Fruit fly (Drosophila melanogaster) whole organism, pupa: Measurements from ENCODE around the gene Paris.

Experiments
- CG10348 ChIP-seq: fragments of 200-800 bp; sonication (Bioruptor generic); IDR thresholded peaks from 2 replicates; pipeline ENCODE4 v1.3.6; 2022; ENCODE audit warnings: missing biosample characterization, missing genetic modification characterization
- CG12605 ChIP-seq: fragments of 200-800 bp; sonication (Bioruptor generic); IDR thresholded peaks from 2 replicates; pipeline ENCODE4 v1.3.6; 2022; ENCODE audit warnings: missing biosample characterization, missing genetic modification characterization
- CG13204 ChIP-seq: fragments of 200-800 bp; sonication (Bioruptor generic); optimal IDR thresholded peaks from 2 replicates; lab custom pipeline; 2018; ENCODE audit warnings: missing biosample characterization, mild to moderate bottlenecking, missing genetic modification characterization, moderate library complexity
- CG14655 ChIP-seq: fragments of 200-800 bp; sonication (Bioruptor generic); optimal IDR thresholded peaks from 3 replicates; lab custom pipeline; 2017; ENCODE audit warnings: mild to moderate bottlenecking, missing biosample characterization, missing genetic modification reagents, missing genetic modification characterization
- CG15710 ChIP-seq: fragments of 200-800 bp; sonication (Bioruptor generic); optimal IDR thresholded peaks from 2 replicates; lab custom pipeline; 2018; ENCODE audit warnings: missing biosample characterization, mild to moderate bottlenecking, missing genetic modification characterization, moderate library complexity
- CG17806 ChIP-seq: fragments of 200-800 bp; sonication (Bioruptor generic); optimal IDR thresholded peaks from 2 replicates; lab custom pipeline; 2018; ENCODE audit warnings: missing biosample characterization, mild to moderate bottlenecking, missing genetic modification characterization, moderate library complexity
- CG32121 ChIP-seq: fragments of 200-800 bp; sonication (Bioruptor generic); IDR thresholded peaks from 2 replicates; pipeline ENCODE4 v1.3.6; 2022; ENCODE audit warnings: missing biosample characterization, missing genetic modification characterization
- CG34367 ChIP-seq: fragments of 200-800 bp; sonication (Bioruptor generic); optimal IDR thresholded peaks from 2 replicates; lab custom pipeline; 2018; ENCODE audit warnings: missing biosample characterization, mild to moderate bottlenecking, missing genetic modification characterization
- CG4496 ChIP-seq: fragments of 200-800 bp; sonication (Bioruptor generic); IDR thresholded peaks from 3 replicates; pipeline ENCODE4 v1.3.6; 2022; ENCODE audit warnings: missing biosample characterization, missing genetic modification characterization
- CG8159 ChIP-seq: fragments of 200-800 bp; sonication (Bioruptor generic); optimal IDR thresholded peaks from 3 replicates; lab custom pipeline; 2018; ENCODE audit warnings: missing biosample characterization, mild to moderate bottlenecking, missing genetic modification characterization, moderate library complexity
- CG8301 ChIP-seq: fragments of 200-800 bp; sonication (Bioruptor generic); optimal IDR thresholded peaks from 2 replicates; lab custom pipeline; 2018; ENCODE audit warnings: missing biosample characterization, mild to moderate bottlenecking, missing genetic modification characterization
- CG9948 ChIP-seq: fragments of 200-800 bp; sonication (Bioruptor generic); optimal IDR thresholded peaks from 2 replicates; lab custom pipeline; 2018; ENCODE audit warnings: missing biosample characterization, mild to moderate bottlenecking, missing genetic modification characterization, moderate library complexity
- D1 ChIP-seq: fragments of 200-800 bp; sonication (Bioruptor generic); optimal IDR thresholded peaks from 2 replicates; lab custom pipeline; 2018; ENCODE audit warnings: missing biosample characterization, mild to moderate bottlenecking, missing genetic modification characterization, moderate library complexity
- EcR ChIP-seq: fragments of 200-800 bp; sonication (Bioruptor generic); optimal IDR thresholded peaks from 3 replicates; lab custom pipeline; 2019; ENCODE audit warnings: missing biosample characterization, missing genetic modification characterization, mild to moderate bottlenecking, moderate library complexity, missing genetic modification reagents
- Ets98B ChIP-seq: fragments of 200-800 bp; sonication (Bioruptor generic); IDR thresholded peaks from 2 replicates; pipeline ENCODE4 v1.3.6; 2022; ENCODE audit warnings: missing biosample characterization, missing genetic modification characterization
- Pif1A ChIP-seq: fragments of 200-800 bp; sonication (Bioruptor generic); optimal IDR thresholded peaks from 3 replicates; lab custom pipeline; 2016; ENCODE audit warnings: missing biosample characterization, missing genetic modification characterization
- Pif1B ChIP-seq: fragments of 200-800 bp; sonication (Bioruptor generic); optimal IDR thresholded peaks from 3 replicates; lab custom pipeline; 2016; ENCODE audit warnings: missing biosample characterization, missing genetic modification characterization
- Snoo ChIP-seq: fragments of 200-800 bp; sonication (Bioruptor generic); optimal IDR thresholded peaks from 3 replicates; lab custom pipeline; 2017; ENCODE audit warnings: missing biosample characterization, mild to moderate bottlenecking, missing genetic modification characterization, inconsistent platforms
- fd96Ca ChIP-seq: fragments of 200-800 bp; sonication (Bioruptor generic); IDR thresholded peaks from 3 replicates; pipeline ENCODE4 v1.3.6; 2022; ENCODE audit warnings: missing biosample characterization, missing genetic modification characterization
- gl ChIP-seq: fragments of 200-800 bp; sonication (Bioruptor generic); optimal IDR thresholded peaks from 2 replicates; lab custom pipeline; 2018; ENCODE audit warnings: missing biosample characterization, mild to moderate bottlenecking, missing genetic modification characterization
- rn ChIP-seq: fragments of 200-800 bp; sonication (Bioruptor generic); IDR thresholded peaks from 2 replicates; pipeline ENCODE4 v1.3.6; 2022; ENCODE audit warnings: missing biosample characterization, missing genetic modification characterization

The Paris gene

DNA sequence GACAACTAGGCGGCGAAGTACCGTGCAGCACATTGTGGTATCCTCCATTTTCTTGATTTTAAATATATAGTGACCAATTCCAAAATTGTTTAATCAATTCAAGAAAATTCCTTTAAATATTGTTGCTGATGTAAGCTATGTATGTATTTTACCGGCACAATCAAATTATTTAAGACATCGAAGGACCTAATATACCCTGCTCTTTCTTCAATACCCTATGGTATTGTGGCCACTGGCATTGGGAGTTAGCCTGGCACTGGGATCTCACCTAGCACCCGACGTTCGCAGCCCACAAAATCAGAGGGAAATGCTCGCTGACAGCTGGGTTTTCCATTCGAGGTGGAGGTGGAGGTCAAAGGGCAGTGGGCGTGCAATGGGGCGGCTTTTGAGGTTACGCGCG lies 41.3 kb upstream of the Paris start:
- no peak for TF ChIP-seq rn (GFP tag; lab: Robert Waterston, UW)
- TF ChIP-seq EcR (GFP tag; lab: Kevin White, UChicago), result no peak
- no peak for TF ChIP-seq CG12605 (GFP tag; lab: Robert Waterston, UW)
- no peak for TF ChIP-seq CG10348 (GFP tag; lab: Robert Waterston, UW)

DNA sequence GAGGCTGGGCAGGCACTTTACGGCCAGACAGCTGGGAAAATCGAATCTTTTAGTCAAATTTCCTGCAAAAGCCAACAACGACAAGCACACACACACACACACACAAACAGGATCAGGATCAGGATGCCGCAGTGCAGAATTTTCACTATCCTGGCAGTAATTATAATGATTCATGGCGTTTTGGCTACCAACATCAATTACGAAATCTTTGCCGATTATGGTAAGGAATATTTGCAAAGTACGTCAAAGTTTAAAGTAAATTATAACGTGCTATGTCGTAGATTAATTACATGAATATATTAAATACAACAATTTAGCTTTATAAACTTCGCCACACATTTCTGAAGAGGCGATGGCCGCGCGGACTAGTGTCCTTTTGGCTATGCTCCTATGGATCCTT lies 29.8 kb upstream of the Paris start, which contains the start of the genes CG34177 and CG34178:
Gene CG34177, plus strand, starts transcription at position 301 of the 400 bp plus-strand sequence.
Gene CG34178, plus strand, starts transcription at position 301 of the 400 bp plus-strand sequence.
- TF ChIP-seq Snoo (tag; lab: Kevin White, UChicago), result no peak
- no peak for TF ChIP-seq CG15710 (tag; lab: Kevin White, UChicago)
- no peak for TF ChIP-seq gl (tag; lab: Kevin White, UChicago)
- no peak for TF ChIP-seq EcR (GFP tag; lab: Kevin White, UChicago)
- TF ChIP-seq CG13204 (GFP tag; lab: Kevin White, UChicago), result no peak
- TF ChIP-seq D1 (tag; lab: Kevin White, UChicago), result no peak
- TF ChIP-seq CG32121 (GFP tag; lab: Robert Waterston, UW), result no peak
- TF ChIP-seq Pif1B (GFP tag; lab: Kevin White, UChicago), result no peak
- no peak for TF ChIP-seq CG8301 (tag; lab: Kevin White, UChicago)
- no peak for TF ChIP-seq CG8159 (tag; lab: Kevin White, UChicago)
- TF ChIP-seq CG12605 (GFP tag; lab: Robert Waterston, UW), result no peak
- TF ChIP-seq Pif1A (GFP tag; lab: Kevin White, UChicago), result no peak
- TF ChIP-seq CG4496, result no peak
- no peak for TF ChIP-seq Ets98B (GFP tag; lab: Robert Waterston, UW)
- no peak for TF ChIP-seq CG17806 (tag; lab: Kevin White, UChicago)
- TF ChIP-seq rn (GFP tag; lab: Robert Waterston, UW), result no peak
- no peak for TF ChIP-seq CG14655 (GFP tag; lab: Kevin White, UChicago)
- no peak for TF ChIP-seq CG34367 (tag; lab: Kevin White, UChicago)
- TF ChIP-seq CG9948 (tag; lab: Kevin White, UChicago), result no peak
- TF ChIP-seq fd96Ca, result no peak
- TF ChIP-seq, all 21 proteins: peak for 0

DNA sequence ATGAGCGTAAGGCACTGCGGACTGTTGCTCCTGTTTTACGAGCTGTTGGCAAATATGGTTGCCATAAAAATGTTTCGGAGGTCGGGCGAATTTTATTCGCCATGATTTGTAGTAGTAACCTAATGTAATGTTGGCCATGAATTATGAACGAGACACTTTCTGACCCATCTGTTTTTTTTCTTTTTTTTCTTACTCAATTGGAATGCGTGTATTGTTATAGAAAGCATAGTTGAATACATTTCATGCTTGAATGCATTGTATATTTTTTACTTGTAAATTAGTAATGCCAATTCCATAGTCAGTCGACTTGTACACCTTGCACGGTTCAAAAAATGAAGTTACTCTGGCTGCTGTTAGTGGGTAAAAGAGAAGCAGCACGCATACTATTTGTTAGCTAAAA lies 25.9 kb upstream of the Paris start, which contains the start of gene CG43056:
Gene CG43056, plus strand, starts transcription at position 301 of the 400 bp plus-strand sequence.
- TF ChIP-seq CG34367 (tag; lab: Kevin White, UChicago), result no peak

DNA sequence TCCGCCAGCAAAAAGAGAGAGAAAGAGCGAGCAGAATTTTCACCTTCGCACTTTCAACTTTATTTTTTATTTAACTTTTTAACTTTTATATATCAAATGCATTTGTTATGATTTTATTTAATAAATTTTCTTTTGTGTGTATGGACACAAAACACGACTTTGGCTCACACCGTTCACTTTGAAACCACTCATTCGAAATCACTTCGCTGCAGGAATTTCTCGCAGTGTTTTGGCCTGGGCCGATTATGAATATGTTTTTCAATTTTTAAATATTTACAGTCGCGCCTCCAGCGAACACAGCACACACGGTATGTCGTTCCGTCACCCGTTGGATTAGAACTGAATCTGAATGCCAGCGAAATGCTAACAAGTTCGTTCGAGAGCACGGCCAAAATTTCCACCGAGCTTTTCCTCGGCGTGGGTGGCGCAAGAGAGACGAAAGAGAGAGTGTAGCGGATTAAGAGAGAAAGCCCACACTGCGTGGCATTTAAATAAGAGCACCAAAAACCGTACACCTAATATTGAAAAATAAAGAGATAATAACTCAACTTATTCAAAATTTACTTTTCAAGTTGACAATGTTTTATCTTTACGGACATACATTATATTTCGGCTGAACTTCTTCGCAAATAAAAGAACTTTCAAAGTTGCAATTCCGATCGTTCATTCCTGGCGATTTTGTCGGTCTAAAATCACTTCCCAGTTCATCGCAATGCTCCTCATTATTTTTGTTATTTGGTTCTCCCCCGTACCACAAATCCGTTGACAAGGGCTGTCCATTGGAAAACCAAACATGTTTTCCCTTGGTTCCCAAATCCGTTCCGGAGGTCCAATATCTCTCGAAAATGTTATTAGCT lies 22.3 kb upstream of the Paris start, which contains the start of gene CG15431:
Gene CG15431, minus strand, starts transcription at position 402 of the 857 bp plus-strand sequence.
- TF ChIP-seq CG32121 (GFP tag; lab: Robert Waterston, UW) (peak; percentile 15; the same call in 1 of the 2 replicates), CG8159 (tag; lab: Kevin White, UChicago) (peak; percentile 35), rn (GFP tag; lab: Robert Waterston, UW) (no peak), CG17806 (tag; lab: Kevin White, UChicago) (no peak), CG4496 (peak; percentile 63; the same call in 1 of the 3 replicates), Ets98B (GFP tag; lab: Robert Waterston, UW) (peak; percentile 41), fd96Ca (peak; percentile 67; the same call in 2 of the 3 replicates)

DNA sequence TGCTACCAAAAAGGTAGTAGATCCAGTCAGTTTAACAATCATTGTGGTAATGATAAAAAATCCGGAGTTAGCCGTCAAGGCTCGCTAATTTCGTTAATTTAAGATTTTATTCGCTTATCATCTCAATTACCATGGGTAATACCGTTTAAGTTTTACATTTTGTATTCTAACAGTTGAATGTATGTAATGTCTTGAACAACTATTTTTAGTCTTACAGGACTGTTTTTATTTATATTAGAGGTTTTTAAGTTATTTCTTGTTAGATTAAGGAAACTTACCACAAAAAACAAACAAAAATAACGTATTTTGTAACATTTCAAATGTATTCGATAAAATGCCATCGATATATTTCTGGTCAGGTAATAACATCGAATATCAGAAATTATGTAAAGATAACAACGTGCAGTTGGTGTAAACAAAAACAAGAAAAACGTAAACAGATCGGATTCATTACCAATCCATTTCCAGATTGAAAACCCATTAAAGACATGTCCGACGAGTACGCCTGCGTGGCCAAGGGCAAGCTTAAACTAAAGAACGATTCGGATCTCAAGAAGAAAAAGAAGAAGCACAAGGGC lies 21.3 kb upstream of the Paris start, which contains the start of the genes Sfp24F and CG15432:
Gene Sfp24F, minus strand, starts transcription at position 51 of the 578 bp plus-strand sequence.
Gene CG15432, plus strand, starts transcription at position 311 of the 578 bp plus-strand sequence.
- TF ChIP-seq Snoo (tag; lab: Kevin White, UChicago) (no peak), CG14655 (GFP tag; lab: Kevin White, UChicago) (no peak), Pif1A (GFP tag; lab: Kevin White, UChicago) (no peak), rn (GFP tag; lab: Robert Waterston, UW) (no peak), EcR (GFP tag; lab: Kevin White, UChicago) (no peak), Ets98B (GFP tag; lab: Robert Waterston, UW) (no peak), Pif1B (GFP tag; lab: Kevin White, UChicago) (no peak), CG32121 (GFP tag; lab: Robert Waterston, UW) (no peak), CG13204 (GFP tag; lab: Kevin White, UChicago) (no peak), CG9948 (tag; lab: Kevin White, UChicago) (no peak), gl (tag; lab: Kevin White, UChicago) (no peak), CG10348 (GFP tag; lab: Robert Waterston, UW) (no peak)

DNA sequence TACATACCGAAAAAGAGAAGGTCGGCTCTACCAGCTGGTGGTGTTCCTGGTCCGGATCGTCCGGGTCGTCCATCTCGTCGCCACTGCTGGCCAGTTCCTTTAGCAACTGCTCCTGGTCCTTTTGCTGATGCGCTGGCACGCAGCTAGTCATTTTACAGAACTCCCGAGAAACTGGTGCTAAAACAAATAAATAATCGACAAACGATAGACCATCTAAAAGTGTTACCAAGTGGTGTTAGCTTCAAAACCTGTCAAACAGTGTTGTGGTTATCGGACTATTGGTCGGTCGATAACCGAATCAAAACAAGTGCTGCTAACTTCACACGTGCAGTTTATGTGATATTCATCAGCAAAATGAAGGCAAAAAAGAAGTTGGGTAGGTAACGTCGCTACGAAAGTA lies 19.0 kb upstream of the Paris start, which contains the start of the genes morgue and Elp3:
Gene morgue, minus strand, starts transcription at position 224 of the 400 bp plus-strand sequence.
Gene Elp3, plus strand, starts transcription at position 276 of the 400 bp plus-strand sequence.
- no peak for TF ChIP-seq rn (GFP tag; lab: Robert Waterston, UW)
- no peak for TF ChIP-seq CG14655 (GFP tag; lab: Kevin White, UChicago)
- no peak for TF ChIP-seq CG32121 (GFP tag; lab: Robert Waterston, UW)
- TF ChIP-seq Pif1B (GFP tag; lab: Kevin White, UChicago), result no peak
- TF ChIP-seq CG8301 (tag; lab: Kevin White, UChicago), result no peak
- TF ChIP-seq Pif1A (GFP tag; lab: Kevin White, UChicago), result no peak
- no peak for TF ChIP-seq gl (tag; lab: Kevin White, UChicago)
- TF ChIP-seq CG9948 (tag; lab: Kevin White, UChicago), result no peak
- TF ChIP-seq CG17806 (tag; lab: Kevin White, UChicago), result no peak
- no peak for TF ChIP-seq CG4496
- TF ChIP-seq Snoo (tag; lab: Kevin White, UChicago), result no peak
- TF ChIP-seq, all 21 proteins: peak for 0
